Fruit fly (Drosophila melanogaster): ENCODE data around the gene moody.

dm6 chrX:2032160-2032801 is 17.6 kb downstream of the moody start:
- TF ChIP-seq Hr83 (GFP tag; optimal IDR thresholded peaks at IDR 0.05; ENCODE audit: poor library complexity, severe bottlenecking) = no peak
- no peak for TF ChIP-seq h (GFP tag; optimal IDR thresholded peaks at IDR 0.05)
- no peak for TF ChIP-seq ey (GFP tag; optimal IDR thresholded peaks at IDR 0.05)
- TF ChIP-seq lola (GFP tag; optimal IDR thresholded peaks at IDR 0.05) = no peak
- TF ChIP-seq usp (GFP tag; optimal IDR thresholded peaks at IDR 0.05) = no peak
- TF ChIP-seq Myc (optimal IDR thresholded peaks at IDR 0.05) = no peak
- TF ChIP-seq sv (GFP tag; optimal IDR thresholded peaks at IDR 0.05) = no peak
- no peak for TF ChIP-seq Dfd (GFP tag; optimal IDR thresholded peaks at IDR 0.05)
- TF ChIP-seq dl (GFP tag; optimal IDR thresholded peaks at IDR 0.05; ENCODE audit: insufficient read depth in 1 of 2, partially characterized antibody in 2 of 2) = no peak

All from whole organism, wandering third instar larva.